Worm (Caenorhabditis elegans) whole organism, L1 larva: ENCODE results near the gene xbp-1.

Experiments used
- C04F5.9 ChIP-seq: sonication (generic microtip); optimal IDR thresholded peaks from 2 replicates; lab custom pipeline; 2016; ENCODE audit warnings: missing genetic modification characterization, missing compliant biosample characterization
- C16A3.4 ChIP-seq: fragments of 150-350 bp; optimal IDR thresholded peaks from 2 replicates; lab custom pipeline; 2014; ENCODE audit warnings: missing biosample characterization, missing genetic modification characterization
- Y116A8C.19 ChIP-seq: sonication (generic microtip); optimal IDR thresholded peaks from 2 replicates; lab custom pipeline; 2016; ENCODE audit warnings: missing compliant biosample characterization, missing genetic modification characterization, borderline replicate concordance
- alr-1 ChIP-seq: fragments of 200-800 bp; sonication (Bioruptor generic); optimal IDR thresholded peaks from 2 replicates; lab custom pipeline; 2018; ENCODE audit warnings: borderline replicate concordance, mild to moderate bottlenecking, missing genetic modification characterization, missing compliant biosample characterization
- ama-1 ChIP-seq: fragments of 150-350 bp; optimal IDR thresholded peaks from 2 replicates; lab custom pipeline; 2014
- ceh-63 ChIP-seq: fragments of 200-800 bp; sonication (Bioruptor generic); optimal IDR thresholded peaks from 2 replicates; lab custom pipeline; 2018; ENCODE audit warnings: mild to moderate bottlenecking, missing genetic modification characterization, missing compliant biosample characterization
- ceh-82 ChIP-seq, 3 experiments: fragments of 150-350 bp in 1 of 3; sonication (generic microtip) in 2 of 3; optimal IDR thresholded peaks; 2 replicates each; lab custom pipeline; 2014 to 2017; ENCODE audit warnings: missing biosample characterization in 3 of 3, missing genetic modification characterization in 3 of 3
- ceh-90 ChIP-seq: sonication (generic microtip); optimal IDR thresholded peaks from 2 replicates; lab custom pipeline; 2016; ENCODE audit warnings: missing genetic modification characterization, missing compliant biosample characterization
- ces-1 ChIP-seq: fragments of 150-350 bp; optimal IDR thresholded peaks from 2 replicates; lab custom pipeline; 2014; ENCODE audit warnings: missing biosample characterization, missing genetic modification reagents, missing genetic modification characterization
- dpl-1 ChIP-seq, 3 experiments: fragments of 150-350 bp in 2 of 3; sonication (generic microtip) in 1 of 3; optimal IDR thresholded peaks; 2 replicates each; lab custom pipeline; 2014 to 2017; ENCODE audit warnings: missing biosample characterization in 3 of 3, missing genetic modification characterization in 3 of 3, missing genetic modification reagents in 3 of 3
- dsc-1 ChIP-seq: sonication (generic microtip); optimal IDR thresholded peaks from 2 replicates; lab custom pipeline; 2016; ENCODE audit warnings: mild to moderate bottlenecking, missing genetic modification characterization, missing compliant biosample characterization
- efl-1 ChIP-seq, 4 experiments: fragments of 150-350 bp; optimal IDR thresholded peaks in 3 of 4; peaks in 1 of 4; 1 replicate in 1 of 4; 2 replicates in 3 of 4; lab custom pipeline; 2014; ENCODE audit warnings: missing biosample characterization in 2 of 4, missing genetic modification characterization in 2 of 4, missing genetic modification reagents in 2 of 4
- efl-3 ChIP-seq: fragments of 200-800 bp; sonication (Bioruptor generic); optimal IDR thresholded peaks from 2 replicates; lab custom pipeline; 2018; ENCODE audit warnings: mild to moderate bottlenecking, missing genetic modification characterization, missing compliant biosample characterization
- egl-27 ChIP-seq, 2 experiments: fragments of 150-350 bp in 1 of 2; sonication (generic microtip); optimal IDR thresholded peaks; 3 replicates each; lab custom pipeline; 2017 to 2018; ENCODE audit warnings: missing biosample characterization in 2 of 2, missing genetic modification characterization in 2 of 2, missing genetic modification reagents in 2 of 2
- elt-3 ChIP-seq, 6 experiments: fragments of 150-350 bp in 1 of 6; sonication (generic microtip); optimal IDR thresholded peaks; 2 replicates each; lab custom pipeline; 2017 to 2018; ENCODE audit warnings: missing biosample characterization in 6 of 6, missing genetic modification characterization in 6 of 6, inconsistent platforms in 1 of 6
- ets-5 ChIP-seq: fragments of 200-800 bp; sonication (Bioruptor generic); IDR thresholded peaks from 2 replicates; pipeline ENCODE4 v1.3.6; 2022; ENCODE audit warnings: missing genetic modification characterization, missing compliant biosample characterization
- fkh-10 ChIP-seq: sonication (generic microtip); optimal IDR thresholded peaks from 2 replicates; lab custom pipeline; 2017; ENCODE audit warnings: missing biosample characterization, missing genetic modification reagents, missing genetic modification characterization
- fkh-4 ChIP-seq: sonication (generic microtip); optimal IDR thresholded peaks from 2 replicates; lab custom pipeline; 2016; ENCODE audit warnings: missing compliant biosample characterization, missing genetic modification characterization, borderline replicate concordance
- fos-1 ChIP-seq: fragments of 150-350 bp; optimal IDR thresholded peaks from 2 replicates; lab custom pipeline; 2014; ENCODE audit warnings: missing biosample characterization, missing genetic modification characterization
- grh-1 ChIP-seq: fragments of 200-800 bp; sonication (Bioruptor generic); IDR thresholded peaks from 2 replicates; pipeline ENCODE4 v1.3.6; 2022; ENCODE audit warnings: missing genetic modification reagents, missing genetic modification characterization, missing compliant biosample characterization
- hlh-4 ChIP-seq: sonication (generic microtip); optimal IDR thresholded peaks from 2 replicates; lab custom pipeline; 2016; ENCODE audit warnings: mild to moderate bottlenecking, missing genetic modification characterization, missing compliant biosample characterization
- hpl-2 ChIP-seq: fragments of 150-350 bp; optimal IDR thresholded peaks from 2 replicates; lab custom pipeline; 2014; ENCODE audit warnings: missing biosample characterization, missing genetic modification reagents, missing genetic modification characterization
- irx-1 ChIP-seq: sonication (generic microtip); optimal IDR thresholded peaks from 2 replicates; lab custom pipeline; 2016; ENCODE audit warnings: missing genetic modification characterization, missing compliant biosample characterization
- lin-13 ChIP-seq: fragments of 150-350 bp; optimal IDR thresholded peaks from 2 replicates; lab custom pipeline; 2014; ENCODE audit warnings: missing biosample characterization, missing genetic modification reagents, missing genetic modification characterization
- lin-14 ChIP-seq: fragments of 200-800 bp; sonication (Bioruptor generic); optimal IDR thresholded peaks from 2 replicates; lab custom pipeline; 2018; ENCODE audit warnings: mild to moderate bottlenecking, missing genetic modification characterization, moderate library complexity, missing compliant biosample characterization
- lin-35 ChIP-seq, 2 experiments: fragments of 150-350 bp; optimal IDR thresholded peaks; 2 replicates each; lab custom pipeline; 2014; ENCODE audit warnings: missing biosample characterization in 2 of 2, missing genetic modification characterization in 2 of 2, missing genetic modification reagents in 2 of 2
- lir-3 ChIP-seq: sonication (generic microtip); optimal IDR thresholded peaks from 2 replicates; lab custom pipeline; 2016; ENCODE audit warnings: mild to moderate bottlenecking, missing genetic modification characterization, moderate library complexity, missing compliant biosample characterization; ENCODE audit not compliant: poor library complexity
- lsy-2 ChIP-seq, 2 experiments: fragments of 150-350 bp; optimal IDR thresholded peaks; 2 replicates each; lab custom pipeline; 2014; ENCODE audit warnings: missing biosample characterization in 2 of 2, missing genetic modification characterization in 2 of 2
- mab-9 ChIP-seq: fragments of 200-800 bp; sonication (Bioruptor generic); IDR thresholded peaks from 2 replicates; pipeline ENCODE4 v1.3.6; 2022; ENCODE audit warnings: missing genetic modification reagents, missing genetic modification characterization, missing compliant biosample characterization
- mdl-1 ChIP-seq, 2 experiments: fragments of 150-350 bp; optimal IDR thresholded peaks; 2 replicates each; lab custom pipeline; 2014 to 2017; ENCODE audit warnings: missing biosample characterization in 2 of 2, missing genetic modification characterization in 2 of 2, inconsistent platforms in 1 of 2
- mep-1 ChIP-seq: fragments of 150-350 bp; optimal IDR thresholded peaks from 2 replicates; lab custom pipeline; 2014; ENCODE audit warnings: missing biosample characterization, missing genetic modification characterization
- nhr-237 ChIP-seq: fragments of 150-350 bp; optimal IDR thresholded peaks from 2 replicates; lab custom pipeline; 2014; ENCODE audit warnings: missing biosample characterization, missing genetic modification characterization
- nhr-28 ChIP-seq: fragments of 150-350 bp; optimal IDR thresholded peaks from 2 replicates; lab custom pipeline; 2014; ENCODE audit warnings: missing biosample characterization, missing genetic modification characterization
- nhr-47 ChIP-seq: sonication (generic microtip); optimal IDR thresholded peaks from 2 replicates; lab custom pipeline; 2016; ENCODE audit warnings: mild to moderate bottlenecking, missing genetic modification characterization, moderate library complexity, missing compliant biosample characterization
- nhr-71 ChIP-seq: sonication (generic microtip); optimal IDR thresholded peaks from 2 replicates; lab custom pipeline; 2016; ENCODE audit warnings: mild to moderate bottlenecking, missing genetic modification characterization, moderate library complexity, missing compliant biosample characterization
- nhr-76 ChIP-seq: sonication (generic microtip); optimal IDR thresholded peaks from 2 replicates; lab custom pipeline; 2017; ENCODE audit warnings: missing biosample characterization, missing genetic modification characterization
- nhr-77 ChIP-seq: fragments of 150-350 bp; optimal IDR thresholded peaks from 2 replicates; lab custom pipeline; 2014; ENCODE audit warnings: missing biosample characterization, missing genetic modification characterization
- nhr-85 ChIP-seq: sonication (generic microtip); peaks from one replicate; lab custom pipeline; 2016; ENCODE audit warnings: missing genetic modification characterization, inconsistent platforms, missing compliant biosample characterization
- nhr-90 ChIP-seq: sonication (generic microtip); optimal IDR thresholded peaks from 2 replicates; lab custom pipeline; 2016; ENCODE audit warnings: mild to moderate bottlenecking, missing genetic modification characterization, missing compliant biosample characterization; ENCODE audit not compliant: poor library complexity
- pag-3 ChIP-seq: sonication (generic microtip); optimal IDR thresholded peaks from 2 replicates; lab custom pipeline; 2017; ENCODE audit warnings: missing genetic modification characterization, mild to moderate bottlenecking, missing compliant biosample characterization, antibody characterized with exemption, borderline replicate concordance; ENCODE audit not compliant: insufficient read depth
- pax-3 ChIP-seq: fragments of 200-800 bp; sonication (Bioruptor generic); optimal IDR thresholded peaks from 2 replicates; lab custom pipeline; 2018; ENCODE audit warnings: mild to moderate bottlenecking, missing genetic modification characterization, moderate library complexity, missing compliant biosample characterization
- pqm-1 ChIP-seq: sonication (generic microtip); optimal IDR thresholded peaks from 3 replicates; lab custom pipeline; 2017; ENCODE audit warnings: missing biosample characterization, missing genetic modification characterization
- skn-1 ChIP-seq: fragments of 150-350 bp; optimal IDR thresholded peaks from 2 replicates; lab custom pipeline; 2014; ENCODE audit warnings: missing biosample characterization, missing genetic modification characterization
- snpc-4 ChIP-seq: fragments of 150-350 bp; optimal IDR thresholded peaks from 2 replicates; lab custom pipeline; 2014; ENCODE audit warnings: missing biosample characterization, missing genetic modification characterization
- snu-23 ChIP-seq: sonication (generic microtip); optimal IDR thresholded peaks from 2 replicates; lab custom pipeline; 2016; ENCODE audit warnings: missing genetic modification characterization, missing compliant biosample characterization
- sox-4 ChIP-seq: sonication (generic microtip); optimal IDR thresholded peaks from 2 replicates; lab custom pipeline; 2016; ENCODE audit warnings: missing genetic modification characterization, missing compliant biosample characterization
- sptf-1 ChIP-seq: fragments of 150-350 bp; optimal IDR thresholded peaks from 2 replicates; lab custom pipeline; 2014; ENCODE audit warnings: missing biosample characterization, missing genetic modification characterization
- swsn-7 ChIP-seq: sonication (generic microtip); optimal IDR thresholded peaks from 2 replicates; lab custom pipeline; 2016; ENCODE audit warnings: missing genetic modification characterization, missing compliant biosample characterization
- unc-30 ChIP-seq: sonication (generic microtip); optimal IDR thresholded peaks from 2 replicates; lab custom pipeline; 2017; ENCODE audit warnings: missing biosample characterization, missing genetic modification characterization
- unc-86 ChIP-seq: sonication (generic microtip); optimal IDR thresholded peaks from 2 replicates; lab custom pipeline; 2016; ENCODE audit warnings: missing genetic modification characterization, missing compliant biosample characterization
- unc-98 ChIP-seq: fragments of 200-800 bp; sonication (Bioruptor generic); IDR thresholded peaks from 2 replicates; pipeline ENCODE4 v1.3.6; 2022; ENCODE audit warnings: missing genetic modification characterization, missing compliant biosample characterization
- ztf-11 ChIP-seq, 2 experiments: sonication (generic microtip); optimal IDR thresholded peaks; 2 replicates each; lab custom pipeline; 2016 to 2017; ENCODE audit warnings: missing genetic modification characterization in 2 of 2, missing biosample characterization in 1 of 2, missing compliant biosample characterization in 1 of 2

xbp-1 gene

ce11 chrIII:4223668-4224127 lies 30.1 kb downstream of the xbp-1 start:
- TF ChIP-seq snpc-4 (tag; lab: Kevin White, UChicago) (peak; percentile 72), egl-27 (tag; optimal IDR thresholded peaks at IDR 0.05; lab: Kevin White, UChicago) (peak; percentile 29 to 84), alr-1 (no peak), nhr-90 (tag; lab: Kevin White, UChicago) (peak; percentile 32), nhr-28 (tag; lab: Kevin White, UChicago) (no peak), pag-3 (tag; lab: Kevin White, UChicago) (peak; percentile 64), ceh-63 (GFP tag; lab: Kevin White, UChicago) (no peak), ces-1 (GFP tag; lab: Kevin White, UChicago) (no peak), irx-1 (tag; lab: Kevin White, UChicago) (peak; percentile 78), efl-1 (optimal IDR thresholded peaks at IDR 0.05; lab: Kevin White, UChicago) (peak; percentile 73 to 76), efl-1 (GFP tag; optimal IDR thresholded peaks at IDR 0.05 in 1 of 2; lab: Kevin White, UChicago) (peak; percentile 25 to 93), skn-1 (tag; lab: Kevin White, UChicago) (peak; percentile 73), fkh-10 (peak; percentile 83), hpl-2 (GFP tag; lab: Kevin White, UChicago) (no peak), sox-4 (peak; percentile 58), nhr-237 (peak; percentile 69), hlh-4 (tag; lab: Kevin White, UChicago) (no peak), sptf-1 (tag; lab: Kevin White, UChicago) (no peak), C04F5.9 (tag; lab: Kevin White, UChicago) (no peak), ceh-90 (no peak), snu-23 (GFP tag; lab: Kevin White, UChicago) (peak; percentile 95), lir-3 (tag; lab: Kevin White, UChicago) (peak; percentile 45), unc-30 (tag; lab: Kevin White, UChicago) (no peak), ama-1 (lab: Kevin White, UChicago) (no peak), dsc-1 (tag; lab: Kevin White, UChicago) (peak; percentile 95), nhr-71 (tag; lab: Kevin White, UChicago) (peak; percentile 96), Y116A8C.19 (tag; lab: Kevin White, UChicago) (no peak), pqm-1 (no peak), elt-3 (tag; optimal IDR thresholded peaks at IDR 0.05; lab: Kevin White, UChicago) (peak in 2 of 6 experiments; percentile 15 to 57), ets-5 (GFP tag; lab: Robert Waterston, UW) (no peak), unc-86 (peak; percentile 87), mab-9 (GFP tag; lab: Robert Waterston, UW) (no peak), nhr-85 (tag; lab: Kevin White, UChicago) (peak; percentile 88), ztf-11 (tag; optimal IDR thresholded peaks at IDR 0.05; lab: Kevin White, UChicago) (no peak), unc-98 (0 out of 2 replicates have a peak, but pooled peaks have one; percentile 12), nhr-77 (tag; lab: Kevin White, UChicago) (peak; percentile 87), efl-3 (no peak), dpl-1 (GFP tag; optimal IDR thresholded peaks at IDR 0.05; lab: Kevin White, UChicago) (peak; percentile 45 to 54 (median 49)), grh-1 (GFP tag; lab: Robert Waterston, UW) (no peak), fos-1 (tag; lab: Kevin White, UChicago) (peak; percentile 86), mdl-1 (tag; optimal IDR thresholded peaks at IDR 0.05; lab: Kevin White, UChicago) (peak in 1 of 2 experiments; percentile 89), lin-35 (GFP tag; optimal IDR thresholded peaks at IDR 0.05; lab: Kevin White, UChicago) (peak; percentile 73 to 77), C16A3.4 (tag; lab: Kevin White, UChicago) (peak; percentile 79), nhr-47 (tag; lab: Kevin White, UChicago) (peak; percentile 86), fkh-4 (peak; percentile 69), ceh-82 (tag; optimal IDR thresholded peaks at IDR 0.05; lab: Kevin White, UChicago) (peak; percentile 51 to 85 (median 70)), lin-14 (GFP tag; lab: Kevin White, UChicago) (peak; percentile 98), lsy-2 (tag; optimal IDR thresholded peaks at IDR 0.05; lab: Kevin White, UChicago) (peak; percentile 79 to 90), swsn-7 (tag; lab: Kevin White, UChicago) (peak; percentile 88), mep-1 (peak; percentile 89), lin-13 (GFP tag; lab: Kevin White, UChicago) (peak; percentile 62), nhr-76 (tag; lab: Kevin White, UChicago) (no peak), pax-3 (peak; percentile 61)
